Worm (Caenorhabditis elegans) whole organism, late embryonic: ENCODE results near the gene C50B8.6.

Experiments used
- K02D7.2 ChIP-seq: sonication (generic microtip); optimal IDR thresholded peaks from 2 replicates; lab custom pipeline; 2017; ENCODE audit warnings: mild to moderate bottlenecking, missing genetic modification characterization, missing compliant biosample characterization
- ceh-2 ChIP-seq: sonication (generic microtip); optimal IDR thresholded peaks from 2 replicates; lab custom pipeline; 2016; ENCODE audit warnings: missing genotype, missing genetic modification characterization, missing compliant biosample characterization
- ceh-31 ChIP-seq: sonication (generic microtip); optimal IDR thresholded peaks from 2 replicates; lab custom pipeline; 2016; ENCODE audit warnings: missing genetic modification characterization, missing compliant biosample characterization
- ceh-34 ChIP-seq: sonication (generic microtip); optimal IDR thresholded peaks from 2 replicates; lab custom pipeline; 2016; ENCODE audit warnings: mild to moderate bottlenecking, missing genetic modification characterization, missing compliant biosample characterization
- ceh-45 ChIP-seq: fragments of 200-800 bp; sonication (Bioruptor generic); IDR thresholded peaks from 2 replicates; pipeline ENCODE4 v1.3.6; 2022; ENCODE audit warnings: missing genetic modification reagents, missing genetic modification characterization, missing compliant biosample characterization
- ceh-9 ChIP-seq: sonication (generic microtip); optimal IDR thresholded peaks from 2 replicates; lab custom pipeline; 2016; ENCODE audit warnings: mild to moderate bottlenecking, missing genetic modification characterization, inconsistent platforms, missing compliant biosample characterization
- elt-4 ChIP-seq: sonication (generic microtip); optimal IDR thresholded peaks from 2 replicates; lab custom pipeline; 2016; ENCODE audit warnings: missing genetic modification characterization, missing compliant biosample characterization
- ets-4 ChIP-seq: sonication (generic microtip); optimal IDR thresholded peaks from 2 replicates; lab custom pipeline; 2016; ENCODE audit warnings: missing genetic modification characterization, missing compliant biosample characterization
- eyg-1 ChIP-seq: sonication (generic microtip); optimal IDR thresholded peaks from 2 replicates; lab custom pipeline; 2016; ENCODE audit warnings: missing genotype, missing genetic modification characterization, missing compliant biosample characterization
- hlh-30 ChIP-seq: sonication (generic microtip); optimal IDR thresholded peaks from 2 replicates; lab custom pipeline; 2017; ENCODE audit warnings: antibody characterized with exemption, missing genetic modification characterization, missing compliant biosample characterization; ENCODE audit not compliant: insufficient read depth
- hlh-8 ChIP-seq: sonication (generic microtip); optimal IDR thresholded peaks from 2 replicates; lab custom pipeline; 2016; ENCODE audit warnings: missing genotype, missing genetic modification characterization, missing compliant biosample characterization
- nhr-11 ChIP-seq: fragments of 150-350 bp; optimal IDR thresholded peaks from 2 replicates; lab custom pipeline; 2014; ENCODE audit warnings: missing biosample characterization, missing genetic modification characterization
- odd-2 ChIP-seq: sonication (generic microtip); optimal IDR thresholded peaks from 2 replicates; lab custom pipeline; 2017; ENCODE audit warnings: antibody characterized with exemption, mild to moderate bottlenecking, missing genetic modification characterization, missing compliant biosample characterization
- pag-3 ChIP-seq: sonication (generic microtip); optimal IDR thresholded peaks from 2 replicates; lab custom pipeline; 2016; ENCODE audit warnings: missing compliant biosample characterization, missing genetic modification characterization, borderline replicate concordance
- pax-1 ChIP-seq: fragments of 150-350 bp; optimal IDR thresholded peaks from 2 replicates; lab custom pipeline; 2014; ENCODE audit warnings: missing biosample characterization, missing genetic modification characterization
- pha-4 ChIP-seq: fragments of 150-350 bp; optimal IDR thresholded peaks from 2 replicates; lab custom pipeline; 2018; ENCODE audit warnings: missing biosample characterization, missing genetic modification reagents, missing genetic modification characterization
- tbx-2 ChIP-seq: sonication (generic microtip); optimal IDR thresholded peaks from 2 replicates; lab custom pipeline; 2016; ENCODE audit warnings: missing genetic modification characterization, missing compliant biosample characterization
- ttx-3 ChIP-seq: sonication (generic microtip); optimal IDR thresholded peaks from 2 replicates; lab custom pipeline; 2016; ENCODE audit warnings: missing genetic modification reagents, missing genetic modification characterization, missing compliant biosample characterization
- unc-42 ChIP-seq: sonication (generic microtip); optimal IDR thresholded peaks from 2 replicates; lab custom pipeline; 2016; ENCODE audit warnings: missing genotype, missing genetic modification characterization, missing compliant biosample characterization
- zip-5 ChIP-seq: sonication (generic microtip); optimal IDR thresholded peaks from 2 replicates; lab custom pipeline; 2016; ENCODE audit warnings: missing genetic modification characterization, missing compliant biosample characterization

Gene C50B8.6

DNA sequence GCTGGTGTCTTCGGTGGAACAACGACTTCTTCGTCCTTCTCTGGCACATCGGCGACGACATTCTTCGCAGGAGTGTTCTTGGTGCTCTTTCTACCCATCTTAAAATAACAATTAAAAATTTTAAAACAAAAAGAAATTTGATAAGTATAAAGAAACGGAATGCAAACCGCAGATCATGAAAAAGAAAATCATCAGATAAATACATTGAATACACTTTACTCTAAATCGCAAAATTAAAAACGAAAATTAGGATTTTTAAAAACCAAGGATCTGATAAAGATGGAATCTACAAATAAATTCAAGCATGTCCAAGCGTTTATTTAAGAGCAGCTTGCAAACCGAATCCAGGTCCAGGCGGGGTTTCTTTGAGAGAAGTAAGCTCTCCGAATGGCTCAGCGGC, 45.7 kb downstream of the C50B8.6 start, which contains the start of gene F53F4.11:
TSS of gene F53F4.11 (minus strand) at position 101 of the 400 bp plus-strand sequence.
- no peak for TF ChIP-seq pag-3 (tag; lab: Kevin White, UChicago)
- no peak for TF ChIP-seq elt-4
- no peak for TF ChIP-seq hlh-8 (tag; lab: Kevin White, UChicago)
- TF ChIP-seq pax-1 = no peak
- TF ChIP-seq nhr-11 (tag; lab: Kevin White, UChicago) = no peak
- TF ChIP-seq ceh-34 (tag; lab: Kevin White, UChicago) = no peak
- TF ChIP-seq odd-2 (tag; lab: Kevin White, UChicago) = no peak
- TF ChIP-seq ttx-3 (tag; lab: Kevin White, UChicago) = no peak
- no peak for TF ChIP-seq zip-5 (tag; lab: Kevin White, UChicago)
- TF ChIP-seq, all 69 proteins: peak for 0

DNA sequence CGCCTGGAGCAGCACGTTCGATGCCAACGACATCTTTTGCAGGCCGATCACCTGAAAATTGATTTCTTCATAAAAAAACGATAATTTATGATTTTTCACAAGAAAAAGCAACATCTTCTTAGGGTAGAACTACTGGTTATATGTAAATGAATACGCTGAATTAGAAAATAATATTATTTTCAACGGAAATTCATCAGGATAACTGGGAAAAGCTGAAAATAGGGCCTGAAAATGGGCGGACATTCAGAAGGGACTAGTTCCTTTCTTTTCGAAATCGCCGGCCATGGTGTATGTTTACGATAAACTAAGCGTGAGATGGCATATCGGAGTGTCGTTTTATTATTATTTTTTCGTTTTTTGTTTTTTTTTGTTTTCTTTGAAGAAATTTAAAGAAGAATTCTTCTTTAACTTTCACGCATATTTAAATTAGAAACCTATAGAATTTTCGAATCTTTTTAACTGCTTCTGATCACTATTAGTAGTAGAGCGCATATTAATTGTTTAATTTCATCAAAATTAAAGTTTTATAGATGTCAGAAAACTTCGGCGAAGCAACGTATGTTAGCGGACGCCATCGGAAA, 46.8 kb downstream of the C50B8.6 start, which contains the start of the genes nduv-2 and F53F4.12:
TSS of gene nduv-2 (minus strand) at position 51 of the 581 bp plus-strand sequence.
TSS of gene F53F4.12 (plus strand) at position 531 of the 581 bp plus-strand sequence.
- TF ChIP-seq K02D7.2 (tag; lab: Kevin White, UChicago) = no peak
- peak; percentile 4 for TF ChIP-seq ceh-2 (tag; lab: Kevin White, UChicago)
- TF ChIP-seq ets-4 (tag; lab: Kevin White, UChicago) = peak; percentile 34
- peak; percentile 36 for TF ChIP-seq tbx-2 (tag; lab: Kevin White, UChicago)
- no peak for TF ChIP-seq ceh-9 (tag; lab: Kevin White, UChicago)
- no peak for TF ChIP-seq ttx-3 (tag; lab: Kevin White, UChicago)
- TF ChIP-seq unc-42 = peak; percentile 12
- TF ChIP-seq ceh-45 (GFP tag; lab: Robert Waterston, UW) = no peak
- TF ChIP-seq pha-4 = no peak
- peak; percentile 58 for TF ChIP-seq ceh-31

DNA sequence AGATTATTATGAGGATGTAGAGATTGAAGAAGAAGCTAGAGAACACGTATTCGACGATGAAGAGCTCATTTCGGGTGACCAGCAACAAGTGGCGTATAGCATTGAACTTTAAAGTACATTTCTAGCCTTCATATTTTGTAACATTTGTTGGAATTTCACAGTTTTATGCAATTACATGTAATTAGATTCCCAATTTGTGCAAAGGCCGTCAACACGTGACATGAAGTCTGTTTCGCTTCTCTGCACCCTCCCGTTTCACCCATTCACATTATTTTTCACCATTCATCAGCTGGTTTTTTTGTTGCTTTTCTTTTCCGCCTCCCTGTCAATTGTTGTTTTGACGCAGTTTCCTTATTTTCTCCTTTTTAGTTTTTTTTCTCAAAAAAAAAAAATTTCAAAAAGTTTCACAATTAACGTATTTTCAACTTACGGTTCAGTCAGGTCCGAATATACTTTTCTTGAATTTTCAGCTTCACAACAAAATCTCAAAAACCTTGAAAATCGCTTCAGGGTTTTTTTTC, 48.4 kb downstream of the C50B8.6 start, which contains the start of gene sde-2:
TSS of gene sde-2 (plus strand) at position 471 of the 521 bp plus-strand sequence.
- peak; percentile 93 for TF ChIP-seq unc-42
- no peak for TF ChIP-seq eyg-1 (tag; lab: Kevin White, UChicago)
- peak; percentile 82 for TF ChIP-seq hlh-30
